Worm (Caenorhabditis elegans): ENCODE data around the gene Y45F3A.9.

Gene Y45F3A.9

DNA sequence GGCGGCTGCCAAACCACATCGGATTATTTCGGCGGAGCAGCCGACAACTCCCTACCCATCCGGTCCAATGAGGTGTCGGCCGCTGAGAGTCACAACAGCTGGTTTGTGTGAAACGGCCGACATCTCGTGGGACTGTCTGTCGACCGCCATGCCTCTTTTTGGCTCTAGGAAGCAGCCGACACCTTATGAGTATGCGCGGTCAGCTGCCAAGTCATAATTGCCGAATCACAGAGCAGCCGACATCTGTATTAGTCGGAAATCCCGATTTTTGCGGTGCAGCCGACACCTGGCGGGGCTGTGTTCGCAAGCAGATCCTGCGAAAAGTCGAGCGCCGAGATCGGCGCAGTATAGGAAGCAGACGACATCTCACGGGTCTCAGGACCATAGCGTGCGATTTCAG lies 2.9 kb downstream of the Y45F3A.9 start:
- TF ChIP-seq sea-2 (GFP tag; optimal IDR thresholded peaks at IDR 0.05), result no peak
- no peak for TF ChIP-seq unc-39 (tag; optimal IDR thresholded peaks at IDR 0.05)
- no peak for TF ChIP-seq mdl-1 (tag; optimal IDR thresholded peaks at IDR 0.05)

DNA sequence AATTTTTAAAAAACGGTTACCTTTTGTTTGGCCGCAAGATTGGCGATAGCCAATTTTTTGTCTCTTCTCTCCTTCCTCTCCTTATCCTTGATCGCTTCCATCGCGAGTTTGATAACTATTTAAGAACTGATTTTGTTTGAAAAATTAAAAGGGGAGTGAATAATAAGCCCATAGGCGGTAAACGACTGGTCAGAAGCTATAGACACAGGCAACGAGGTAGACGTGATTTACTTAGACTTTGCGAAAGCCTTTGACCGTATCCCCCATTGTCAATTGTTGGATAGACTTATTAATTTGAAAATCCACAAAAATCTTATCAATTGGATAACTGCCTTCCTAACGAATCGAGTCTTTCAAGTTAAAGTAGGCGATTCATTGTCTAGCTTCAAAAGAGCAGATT lies 8.7 kb downstream of the Y45F3A.9 start, which contains the start of gene Y45F3A.5:
Y45F3A.5 (minus strand) TSS at position 101 of the 400 bp plus-strand sequence.
- no peak for TF ChIP-seq pqm-1 (tag; optimal IDR thresholded peaks at IDR 0.05)
- TF ChIP-seq mml-1 (tag; optimal IDR thresholded peaks at IDR 0.05), result no peak
- no peak for TF ChIP-seq ztf-4 (tag; optimal IDR thresholded peaks at IDR 0.05)
- TF ChIP-seq elt-2 (tag; optimal IDR thresholded peaks at IDR 0.05), result no peak
- no peak for TF ChIP-seq elt-3 (tag; optimal IDR thresholded peaks at IDR 0.05)
- no peak for TF ChIP-seq sea-2 (GFP tag; optimal IDR thresholded peaks at IDR 0.05)
- TF ChIP-seq nhr-23 (tag; optimal IDR thresholded peaks at IDR 0.05), result no peak
- TF ChIP-seq snpc-4 (tag; optimal IDR thresholded peaks at IDR 0.05), result no peak

DNA sequence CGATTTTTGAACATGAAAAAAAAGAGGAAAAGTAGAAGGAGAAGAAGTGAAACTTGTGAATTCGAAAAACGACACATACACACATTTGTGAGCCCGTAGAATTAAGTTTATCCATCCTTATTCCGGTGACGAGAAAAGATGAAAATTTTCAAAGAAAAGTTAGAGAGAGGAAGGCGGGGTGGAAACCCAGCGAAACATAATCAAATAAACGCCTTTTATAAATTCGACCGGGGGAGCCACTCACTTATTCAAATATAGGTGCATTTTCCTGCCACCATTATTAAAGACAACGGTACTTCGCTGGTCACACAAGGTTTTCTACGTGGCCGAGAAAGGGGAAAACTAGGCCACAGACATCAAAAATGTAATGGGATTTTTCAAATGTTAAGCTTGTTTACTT lies 11.5 kb downstream of the Y45F3A.9 start:
- TF ChIP-seq fos-1 (tag; optimal IDR thresholded peaks at IDR 0.05) (no peak), lin-39 (tag; optimal IDR thresholded peaks at IDR 0.05) (no peak), nhr-76 (tag; optimal IDR thresholded peaks at IDR 0.05) (no peak), ceh-82 (tag; optimal IDR thresholded peaks at IDR 0.05) (no peak)

DNA sequence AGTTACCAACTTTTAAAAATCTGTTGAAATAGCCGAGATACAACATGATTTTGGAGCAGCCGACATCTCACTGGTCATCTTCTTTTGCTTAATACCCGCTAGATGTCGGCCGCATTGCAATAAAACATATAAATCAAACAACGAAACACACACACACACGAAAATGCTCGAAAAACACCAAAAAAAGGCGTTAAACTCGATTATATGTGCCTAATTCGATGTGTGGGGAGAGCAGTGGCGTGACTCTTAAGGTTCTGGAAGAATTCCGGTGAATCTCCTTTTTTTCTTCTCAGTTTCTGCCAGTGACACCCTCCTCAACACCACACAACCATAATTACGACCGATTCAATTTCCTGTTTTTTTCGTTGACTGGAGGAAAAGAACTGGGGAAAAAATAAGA lies 14.8 kb downstream of the Y45F3A.9 start:
- peak; percentile 24 for TF ChIP-seq snpc-4 (tag; optimal IDR thresholded peaks at IDR 0.05)
- TF ChIP-seq ztf-4 (tag; optimal IDR thresholded peaks at IDR 0.05), result no peak

DNA sequence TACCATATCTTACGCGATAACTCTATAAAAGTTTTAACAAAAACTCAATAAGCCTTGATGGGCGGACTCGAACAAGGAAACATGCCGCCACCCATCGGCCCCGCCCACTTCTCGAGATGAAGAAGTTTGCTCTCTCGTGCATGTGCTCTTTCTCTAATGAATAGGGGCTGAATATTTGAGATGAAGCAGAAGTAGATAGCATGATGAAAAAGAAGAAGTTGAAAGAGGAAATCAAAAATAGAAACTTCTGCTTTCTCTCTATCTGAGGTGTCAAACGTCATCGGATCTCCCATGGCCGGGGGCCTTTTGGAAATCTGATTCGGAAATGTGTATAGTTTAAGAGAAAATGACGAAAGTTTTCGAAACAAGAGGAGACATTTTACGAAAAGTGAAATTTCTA lies 16.1 kb downstream of the Y45F3A.9 start:
- TF ChIP-seq nhr-76 (tag; optimal IDR thresholded peaks at IDR 0.05) (no peak), lin-15B (tag; optimal IDR thresholded peaks at IDR 0.05) (no peak), mdl-1 (tag; optimal IDR thresholded peaks at IDR 0.05) (no peak), snpc-4 (tag; optimal IDR thresholded peaks at IDR 0.05) (no peak), ceh-82 (tag; optimal IDR thresholded peaks at IDR 0.05) (no peak), zag-1 (tag; optimal IDR thresholded peaks at IDR 0.05) (no peak), egl-5 (tag; optimal IDR thresholded peaks at IDR 0.05) (no peak), sea-2 (GFP tag; optimal IDR thresholded peaks at IDR 0.05) (no peak)

DNA sequence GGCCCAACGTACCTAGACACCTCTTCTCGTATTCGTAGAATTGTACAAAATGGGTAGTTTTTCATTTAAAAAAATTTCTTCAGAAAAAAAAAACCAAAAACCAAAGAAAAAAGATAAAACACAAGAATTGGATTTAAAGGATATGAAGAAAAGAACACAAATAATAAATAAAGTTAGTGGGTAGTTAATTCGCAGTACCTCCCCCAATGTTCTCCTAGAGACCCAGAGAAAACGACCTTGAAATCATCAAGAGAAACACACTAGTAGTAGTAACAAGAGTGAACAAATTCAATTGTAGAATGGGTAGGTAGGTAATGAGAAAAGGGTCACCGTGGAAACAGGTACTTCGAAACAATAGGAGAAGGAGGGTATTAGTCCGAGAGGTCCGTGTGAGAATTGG lies 17.2 kb downstream of the Y45F3A.9 start:
- no peak for TF ChIP-seq ceh-9 (tag; optimal IDR thresholded peaks at IDR 0.05)
- TF ChIP-seq tbx-2 (tag; optimal IDR thresholded peaks at IDR 0.05), result no peak
- TF ChIP-seq skn-1 (tag; optimal IDR thresholded peaks at IDR 0.05), result no peak
- no peak for TF ChIP-seq elt-3 (tag; optimal IDR thresholded peaks at IDR 0.05)
- peak; percentile 49 for TF ChIP-seq nhr-25 (tag; optimal IDR thresholded peaks at IDR 0.05)
- TF ChIP-seq nhr-23 (tag; optimal IDR thresholded peaks at IDR 0.05), result no peak
- TF ChIP-seq ztf-11 (tag; optimal IDR thresholded peaks at IDR 0.05), result no peak
- no peak for TF ChIP-seq nhr-67 (tag; optimal IDR thresholded peaks at IDR 0.05)
- TF ChIP-seq mdl-1 (tag; optimal IDR thresholded peaks at IDR 0.05), result no peak

DNA sequence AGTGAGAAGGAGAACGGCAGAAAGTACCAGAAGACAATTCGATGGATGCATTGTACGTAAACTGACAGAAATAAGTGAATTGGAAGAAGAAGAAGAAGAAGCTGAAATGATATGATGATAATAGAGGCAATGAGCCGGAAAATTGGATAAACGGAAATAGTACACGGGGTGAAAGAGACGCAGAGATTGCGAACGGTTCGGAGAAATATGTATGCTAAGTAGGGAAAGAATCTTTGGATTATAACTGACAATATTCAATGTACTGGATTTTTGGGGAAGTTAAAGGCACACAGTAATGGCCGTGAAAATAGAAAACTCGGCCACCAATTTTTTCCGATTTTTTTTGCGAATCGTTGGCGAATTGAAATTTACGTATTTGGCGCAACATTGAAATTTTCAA lies 19.6 kb downstream of the Y45F3A.9 start, which contains the start of gene Y45F3A.4:
Y45F3A.4 (minus strand) TSS at position 101 of the 400 bp plus-strand sequence.
- TF ChIP-seq fos-1 (tag; optimal IDR thresholded peaks at IDR 0.05) (no peak), skn-1 (tag; optimal IDR thresholded peaks at IDR 0.05) (no peak), unc-62 (GFP tag; optimal IDR thresholded peaks at IDR 0.05) (no peak), nhr-76 (tag; optimal IDR thresholded peaks at IDR 0.05) (no peak), unc-39 (tag; optimal IDR thresholded peaks at IDR 0.05) (no peak), lsy-12 (tag; optimal IDR thresholded peaks at IDR 0.05) (no peak), ZK546.5 (tag; optimal IDR thresholded peaks at IDR 0.05) (no peak), jun-1 (tag; optimal IDR thresholded peaks at IDR 0.05) (no peak)

DNA sequence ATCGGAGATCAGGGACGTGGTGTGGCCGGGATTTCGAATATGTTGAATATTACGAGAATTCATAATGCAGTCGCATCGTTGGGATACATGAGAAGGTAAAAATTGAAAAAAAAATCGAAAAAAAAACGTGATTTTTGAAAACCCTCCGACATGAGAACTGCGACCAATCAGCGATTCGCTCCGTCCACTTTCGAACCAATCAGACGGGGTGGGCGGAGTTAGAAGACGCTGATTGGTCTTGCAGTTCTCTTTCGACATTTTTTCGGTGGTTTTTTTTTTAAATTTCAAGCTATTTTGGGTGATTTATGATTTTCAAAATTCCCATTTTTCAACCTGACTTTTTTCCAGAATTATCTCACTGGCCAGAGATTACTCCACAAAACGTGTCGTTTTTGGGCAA lies 25.7 kb downstream of the Y45F3A.9 start:
- peak; percentile 71 for TF ChIP-seq nfya-1 (tag; optimal IDR thresholded peaks at IDR 0.05; ENCODE audit: insufficient read depth)
- no peak for TF ChIP-seq fkh-2 (tag; optimal IDR thresholded peaks at IDR 0.05)

Measured in whole organism, L3 larva.